Worm (Caenorhabditis elegans): Measurements from ENCODE around the gene cyp-25A4.

Gene cyp-25A4

ce11 chrIII:3883146-3883545 lies 31.3 kb upstream of the cyp-25A4 start:
- TF ChIP-seq fkh-10 (GFP tag; optimal IDR thresholded peaks at IDR 0.05) (no peak), unc-42 (tag; optimal IDR thresholded peaks at IDR 0.05) (peak; percentile 1)

- TF ChIP-seq ceh-18 (tag; optimal IDR thresholded peaks at IDR 0.05) (no peak), ceh-14 (tag; optimal IDR thresholded peaks at IDR 0.05) (no peak), hlh-30 (tag; optimal IDR thresholded peaks at IDR 0.05; ENCODE audit: insufficient read depth) (no peak), pha-4 (tag; optimal IDR thresholded peaks at IDR 0.05) (no peak), pat-9 (tag; optimal IDR thresholded peaks at IDR 0.05) (no peak), Y22D7AL.16 (tag; optimal IDR thresholded peaks at IDR 0.05) (no peak), ceh-31 (tag; optimal IDR thresholded peaks at IDR 0.05) (no peak), fkh-6 (tag; optimal IDR thresholded peaks at IDR 0.05) (no peak), dmd-4 (tag; optimal IDR thresholded peaks at IDR 0.05; ENCODE audit: borderline replicate concordance) (no peak), sox-4 (tag; optimal IDR thresholded peaks at IDR 0.05) (no peak), che-1 (tag; optimal IDR thresholded peaks at IDR 0.05) (no peak), ceh-6 (GFP tag; optimal IDR thresholded peaks at IDR 0.05) (no peak), ets-4 (tag; optimal IDR thresholded peaks at IDR 0.05) (no peak), ceh-2 (tag; optimal IDR thresholded peaks at IDR 0.05) (no peak), odd-2 (tag; optimal IDR thresholded peaks at IDR 0.05) (no peak), tbx-7 (tag; optimal IDR thresholded peaks at IDR 0.05) (no peak), C38D4.7 (GFP tag; optimal IDR thresholded peaks at IDR 0.05) (no peak), hlh-13 (GFP tag; optimal IDR thresholded peaks at IDR 0.05) (no peak), gmeb-2 (tag; optimal IDR thresholded peaks at IDR 0.05) (no peak)
Observed at ce11 chrIII:3878986-3879756, 27.3 kb upstream of the cyp-25A4 start.

- TF ChIP-seq C08G9.2 (tag; optimal IDR thresholded peaks at IDR 0.05) (no peak), ceh-31 (tag; optimal IDR thresholded peaks at IDR 0.05) (peak; percentile 32), ref-2 (tag; optimal IDR thresholded peaks at IDR 0.05) (peak; percentile 78)
Observed at ce11 chrIII:3876197-3876897, 24.5 kb upstream of the cyp-25A4 start.

ce11 chrIII:3875608-3876007 lies 23.7 kb upstream of the cyp-25A4 start:
- TF ChIP-seq C38D4.7 (GFP tag; optimal IDR thresholded peaks at IDR 0.05) (no peak), Y22D7AL.16 (tag; optimal IDR thresholded peaks at IDR 0.05) (no peak), hlh-30 (tag; optimal IDR thresholded peaks at IDR 0.05; ENCODE audit: insufficient read depth) (peak; percentile 48)

- TF ChIP-seq ztf-16 (tag; optimal IDR thresholded peaks at IDR 0.05) (no peak), ref-2 (tag; optimal IDR thresholded peaks at IDR 0.05) (no peak), elt-4 (tag; optimal IDR thresholded peaks at IDR 0.05) (no peak)
Observed at ce11 chrIII:3874895-3875294, 23.0 kb upstream of the cyp-25A4 start.

- no peak for TF ChIP-seq unc-86 (tag; optimal IDR thresholded peaks at IDR 0.05)
- no peak for TF ChIP-seq ceh-45 (GFP tag; IDR thresholded peaks at IDR 0.05)
- no peak for TF ChIP-seq eyg-1 (tag; optimal IDR thresholded peaks at IDR 0.05)
- TF ChIP-seq K09A11.1 (tag; optimal IDR thresholded peaks at IDR 0.05; ENCODE audit: insufficient read depth): no peak
- TF ChIP-seq dmd-4 (tag; optimal IDR thresholded peaks at IDR 0.05; ENCODE audit: borderline replicate concordance): no peak
- TF ChIP-seq elt-4 (tag; optimal IDR thresholded peaks at IDR 0.05): no peak
Observed at ce11 chrIII:3874492-3874891, 22.6 kb upstream of the cyp-25A4 start.

Data from whole organism, late embryonic.